Fruit fly (Drosophila melanogaster): ENCODE data around the gene Irk3.

Irk3 gene

dm6 chr2L:18676948-18677820, 36.4 kb downstream of the Irk3 start, which contains the start of the genes Mst36Fa and CG31751 (continued):
- TF ChIP-seq CG30431 (GFP tag; optimal IDR thresholded peaks at IDR 0.05) (no peak), mld (GFP tag; IDR thresholded peaks at IDR 0.05; ENCODE audit: partially characterized antibody) (no peak), ewg (GFP tag; optimal IDR thresholded peaks at IDR 0.05) (peak; percentile 64), CG10366 (GFP tag; IDR thresholded peaks at IDR 0.05) (peak; percentile 28; the same call in 1 of the 2 replicates), pho (GFP tag; optimal IDR thresholded peaks at IDR 0.05) (peak; percentile 71), CG13296 (GFP tag; optimal IDR thresholded peaks at IDR 0.05) (peak; percentile 89), Rfx (GFP tag; IDR thresholded peaks at IDR 0.05) (peak; percentile 81), Chrac-16 (GFP tag; optimal IDR thresholded peaks at IDR 0.05) (no peak), CG4360 (GFP tag; IDR thresholded peaks at IDR 0.05) (peak; percentile 59), sc (optimal IDR thresholded peaks at IDR 0.05) (no peak), sc (GFP tag; optimal IDR thresholded peaks at IDR 0.05) (peak; percentile 76), zf30C (GFP tag; optimal IDR thresholded peaks at IDR 0.05) (no peak), CG6654 (GFP tag; optimal IDR thresholded peaks at IDR 0.05) (peak; percentile 29), CG10209 (GFP tag; optimal IDR thresholded peaks at IDR 0.05) (peak; percentile 88), CG17385 (GFP tag; optimal IDR thresholded peaks at IDR 0.05) (peak; percentile 99), eyg (GFP tag; optimal IDR thresholded peaks at IDR 0.05) (peak; percentile 81), pros (GFP tag; optimal IDR thresholded peaks at IDR 0.05) (no peak), BtbVII (GFP tag; optimal IDR thresholded peaks at IDR 0.05) (peak; percentile 88), CG12236 (GFP tag; optimal IDR thresholded peaks at IDR 0.05) (peak; percentile 83), CG2875 (GFP tag; optimal IDR thresholded peaks at IDR 0.05) (peak; percentile 87), tup (GFP tag; optimal IDR thresholded peaks at IDR 0.05) (peak; percentile 71), CG2116 (GFP tag; optimal IDR thresholded peaks at IDR 0.05) (peak; percentile 74), Stat92E (GFP tag; optimal IDR thresholded peaks at IDR 0.05) (no peak), CG12744 (GFP tag; optimal IDR thresholded peaks at IDR 0.05) (peak; percentile 28), knrl (GFP tag; IDR thresholded peaks at IDR 0.05; ENCODE audit: partially characterized antibody) (0 out of 3 replicates have a peak, but pooled peaks have one; percentile 39), nmo (GFP tag; optimal IDR thresholded peaks at IDR 0.05) (peak; percentile 30), CG18599 (GFP tag; optimal IDR thresholded peaks at IDR 0.05) (peak; percentile 91), ham (GFP tag; IDR thresholded peaks at IDR 0.05) (no peak), CG1602 (GFP tag; optimal IDR thresholded peaks at IDR 0.05) (peak; percentile 29), dmrt11E (tag; optimal IDR thresholded peaks at IDR 0.05) (no peak), CG4707 (GFP tag; optimal IDR thresholded peaks at IDR 0.05) (peak; percentile 77), kay (GFP tag; optimal IDR thresholded peaks at IDR 0.05) (peak; percentile 28), NC2α (GFP tag; optimal IDR thresholded peaks at IDR 0.05) (peak; percentile 43), tio (GFP tag; optimal IDR thresholded peaks at IDR 0.05) (peak; percentile 17), CG18476 (GFP tag; optimal IDR thresholded peaks at IDR 0.05) (peak; percentile 55), Ada2b (GFP tag; IDR thresholded peaks at IDR 0.05) (peak; percentile 68)

DNA sequence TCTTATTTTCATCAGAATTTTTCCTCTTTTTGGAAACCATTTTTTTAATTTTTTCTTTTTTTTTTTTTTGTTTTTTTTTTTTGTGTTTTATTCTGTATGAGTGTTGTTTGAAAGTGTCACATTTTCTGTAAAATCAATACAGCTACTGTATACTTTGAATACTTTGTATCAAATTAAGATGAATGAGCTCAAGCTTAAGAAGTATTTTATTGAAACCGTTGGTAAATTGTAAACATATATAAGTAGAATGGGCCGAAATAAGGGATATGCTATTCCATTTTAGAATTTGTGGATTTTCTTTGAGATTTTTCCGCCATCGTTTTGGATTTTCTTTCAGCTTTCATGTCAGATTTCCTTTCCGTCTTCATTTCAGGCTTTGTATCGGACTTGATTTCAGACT, 38.6 kb downstream of the Irk3 start, which contains the start of gene Mst36Fb:
Gene Mst36Fb, minus strand, starts transcription at position 101 of the 400 bp plus-strand sequence.
- no peak for TF ChIP-seq stwl (tag; optimal IDR thresholded peaks at IDR 0.05)
- no peak for TF ChIP-seq fd96Cb (tag; optimal IDR thresholded peaks at IDR 0.05)
- TF ChIP-seq CG10366 (GFP tag; IDR thresholded peaks at IDR 0.05): no peak
- TF ChIP-seq Dref (GFP tag; IDR thresholded peaks at IDR 0.05): no peak
- no peak for TF ChIP-seq ham (GFP tag; IDR thresholded peaks at IDR 0.05)
- TF ChIP-seq CG3163 (GFP tag; optimal IDR thresholded peaks at IDR 0.05): no peak
- TF ChIP-seq CG7928 (GFP tag; optimal IDR thresholded peaks at IDR 0.05): no peak
- no peak for TF ChIP-seq Mes4 (GFP tag; optimal IDR thresholded peaks at IDR 0.05)
- no peak for TF ChIP-seq CG6854 (GFP tag; optimal IDR thresholded peaks at IDR 0.05)
- TF ChIP-seq Dll (GFP tag; IDR thresholded peaks at IDR 0.05; ENCODE audit: partially characterized antibody): no peak
- no peak for TF ChIP-seq pan (optimal IDR thresholded peaks at IDR 0.05)
- no peak for TF ChIP-seq pan (GFP tag; optimal IDR thresholded peaks at IDR 0.05 in 1 of 2, IDR thresholded peaks at IDR 0.05 in 1 of 2)

Measured in whole organism, embryonic.